Fruit fly (Drosophila melanogaster) whole organism, embryonic: ENCODE measurements around the gene CG34117.
A peak's percentile ranks its signal among the peaks of the same experiment; 100 is the strongest.

Source experiments
- Antp ChIP-seq: fragments of 200-800 bp; sonication (Bioruptor generic); optimal IDR thresholded peaks from 3 replicates; lab custom pipeline; 2016; ENCODE audit warnings: missing biosample characterization, missing genetic modification characterization
- Asciz ChIP-seq: fragments of 200-800 bp; sonication (Bioruptor generic); optimal IDR thresholded peaks from 2 replicates; lab custom pipeline; 2017; ENCODE audit warnings: missing biosample characterization, mild to moderate bottlenecking, missing genetic modification characterization, missing genetic modification reagents
- Awh ChIP-seq: fragments of 200-800 bp; sonication (Bioruptor generic); IDR thresholded peaks from 2 replicates; pipeline ENCODE4, ENCODE4 v1.3.6; 2022; ENCODE audit warnings: missing biosample characterization, missing genetic modification characterization
- B-H2 ChIP-seq: fragments of 200-800 bp; sonication (Bioruptor generic); optimal IDR thresholded peaks from 2 replicates; lab custom pipeline; 2018; ENCODE audit warnings: missing biosample characterization, mild to moderate bottlenecking, missing genetic modification characterization
- CG1024 ChIP-seq: fragments of 200-800 bp; sonication (Bioruptor generic); IDR thresholded peaks from 2 replicates; pipeline ENCODE4 v1.3.6; 2022; ENCODE audit warnings: missing biosample characterization, missing genetic modification characterization
- CG13123 ChIP-seq: fragments of 200-800 bp; sonication (Bioruptor generic); optimal IDR thresholded peaks from 2 replicates; lab custom pipeline; 2016; ENCODE audit warnings: missing biosample characterization, missing genetic modification characterization
- CG15073 ChIP-seq: fragments of 200-800 bp; sonication (Bioruptor generic); optimal IDR thresholded peaks from 2 replicates; lab custom pipeline; 2016; ENCODE audit warnings: missing biosample characterization, missing genetic modification characterization
- CG15479 ChIP-seq: fragments of 200-800 bp; sonication (Bioruptor generic); optimal IDR thresholded peaks from 3 replicates; lab custom pipeline; 2019; ENCODE audit warnings: missing biosample characterization, mild to moderate bottlenecking, missing genetic modification characterization, moderate library complexity
- CG16779 ChIP-seq: fragments of 200-800 bp; sonication (Bioruptor generic); IDR thresholded peaks from 2 replicates; pipeline ENCODE4 v1.3.6; 2022; ENCODE audit warnings: missing biosample characterization, missing genetic modification characterization
- CG2199 ChIP-seq: fragments of 200-800 bp; sonication (Bioruptor generic); IDR thresholded peaks from 3 replicates; pipeline ENCODE4 v1.3.6; 2022; ENCODE audit warnings: missing biosample characterization, missing genetic modification characterization
- CG2678 ChIP-seq: fragments of 200-800 bp; sonication (Bioruptor generic); optimal IDR thresholded peaks from 3 replicates; lab custom pipeline; 2019; ENCODE audit warnings: missing biosample characterization, mild to moderate bottlenecking, missing genetic modification characterization, moderate library complexity
- CG31441 ChIP-seq: fragments of 200-800 bp; sonication (Bioruptor generic); IDR thresholded peaks from 2 replicates; pipeline ENCODE4 v1.3.6; 2022; ENCODE audit warnings: missing biosample characterization, missing genetic modification characterization
- CG34376 ChIP-seq: fragments of 200-800 bp; sonication (Bioruptor generic); optimal IDR thresholded peaks from 2 replicates; lab custom pipeline; 2018; ENCODE audit warnings: missing biosample characterization, mild to moderate bottlenecking, missing genetic modification characterization
- CG43689 ChIP-seq: fragments of 200-800 bp; sonication (Bioruptor generic); IDR thresholded peaks from 2 replicates; pipeline ENCODE4 v1.3.6; 2022; ENCODE audit warnings: missing biosample characterization, missing genetic modification characterization
- CG5180 ChIP-seq: fragments of 200-800 bp; sonication (Bioruptor generic); optimal IDR thresholded peaks from 3 replicates; lab custom pipeline; 2017; ENCODE audit warnings: missing biosample characterization, missing genetic modification characterization, mild to moderate bottlenecking, moderate library complexity, missing genetic modification reagents
- CG7372 ChIP-seq: fragments of 200-800 bp; sonication (Bioruptor generic); IDR thresholded peaks from 2 replicates; pipeline ENCODE4 v1.3.6; 2022; ENCODE audit warnings: missing biosample characterization, missing genetic modification characterization
- CkIIα-i1 ChIP-seq: fragments of 200-800 bp; sonication (Bioruptor generic); IDR thresholded peaks from 2 replicates; pipeline ENCODE4 v1.3.6; 2022; ENCODE audit warnings: missing biosample characterization, missing genetic modification characterization
- CoRest ChIP-seq: fragments of 200-800 bp; sonication (Bioruptor generic); optimal IDR thresholded peaks from 3 replicates; lab custom pipeline; 2018; ENCODE audit warnings: missing biosample characterization, mild to moderate bottlenecking, missing genetic modification characterization, moderate library complexity
- Dad ChIP-seq: fragments of 200-800 bp; sonication (Bioruptor generic); optimal IDR thresholded peaks from 3 replicates; lab custom pipeline; 2016; ENCODE audit warnings: missing biosample characterization, missing genetic modification characterization
- Drgx ChIP-seq: fragments of 200-800 bp; sonication (Bioruptor generic); IDR thresholded peaks from 2 replicates; pipeline ENCODE4 v1.3.6; 2022; ENCODE audit warnings: missing biosample characterization, missing genetic modification characterization
- Eip74EF ChIP-seq, 2 experiments: fragments of 200-800 bp in 1 of 2; fragments of >200 bp in 1 of 2; sonication (Bioruptor generic) in 1 of 2; optimal IDR thresholded peaks; 2 replicates each; lab custom pipeline; 2017 to 2019; ENCODE audit warnings: missing biosample characterization in 2 of 2, missing genetic modification characterization in 2 of 2, mild to moderate bottlenecking in 1 of 2, moderate library complexity in 1 of 2
- H15 ChIP-seq: fragments of 200-800 bp; sonication (Bioruptor generic); IDR thresholded peaks from 3 replicates; pipeline ENCODE4 v1.3.6; 2022; ENCODE audit warnings: missing biosample characterization, missing genetic modification characterization
- Hr51 ChIP-seq, 2 experiments: fragments of 200-800 bp; sonication (Bioruptor generic); optimal IDR thresholded peaks; 2 replicates in 1 of 2; 3 replicates in 1 of 2; lab custom pipeline; 2016 to 2018; ENCODE audit warnings: missing biosample characterization in 2 of 2, missing genetic modification characterization in 2 of 2, mild to moderate bottlenecking in 1 of 2, moderate library complexity in 1 of 2
- Med ChIP-seq: fragments of 200-800 bp; sonication (Bioruptor generic); peaks from one replicate; lab custom pipeline; 2016; ENCODE audit warnings: missing biosample characterization, missing genetic modification characterization, mild to moderate bottlenecking, inconsistent platforms, moderate library complexity
- Mrtf ChIP-seq: fragments of 200-800 bp; sonication (Bioruptor generic); IDR thresholded peaks from 3 replicates; pipeline ENCODE4 v1.3.6; 2022; ENCODE audit warnings: missing biosample characterization, missing genetic modification characterization
- NK7.1 ChIP-seq: fragments of 200-800 bp; sonication (Bioruptor generic); optimal IDR thresholded peaks from 3 replicates; lab custom pipeline; 2016; ENCODE audit warnings: missing biosample characterization, missing genetic modification characterization
- Oli ChIP-seq: fragments of 200-800 bp; sonication (Bioruptor generic); optimal IDR thresholded peaks from 2 replicates; lab custom pipeline; 2018; ENCODE audit warnings: missing biosample characterization, mild to moderate bottlenecking, missing genetic modification characterization, moderate library complexity
- Optix ChIP-seq: fragments of 200-800 bp; sonication (Bioruptor generic); IDR thresholded peaks from 3 replicates; pipeline ENCODE4 v1.3.6; 2022; ENCODE audit warnings: missing biosample characterization, missing genetic modification characterization
- Pdp1 ChIP-seq, 2 experiments: fragments of 200-800 bp; sonication (Bioruptor generic); optimal IDR thresholded peaks; 3 replicates each; lab custom pipeline; 2016; ENCODE audit warnings: missing biosample characterization in 2 of 2, missing genetic modification characterization in 2 of 2, mild to moderate bottlenecking in 1 of 2, moderate library complexity in 1 of 2
- Spps ChIP-seq: fragments of 200-800 bp; sonication (Bioruptor generic); optimal IDR thresholded peaks from 2 replicates; lab custom pipeline; 2018; ENCODE audit warnings: missing biosample characterization, mild to moderate bottlenecking, missing genetic modification characterization
- Ssrp ChIP-seq: fragments of 200-800 bp; sonication (Bioruptor generic); optimal IDR thresholded peaks from 2 replicates; lab custom pipeline; 2018; ENCODE audit warnings: missing biosample characterization, mild to moderate bottlenecking, missing genetic modification characterization, moderate library complexity
- Trl ChIP-seq, 3 experiments: fragments of >200 bp in 2 of 3; fragments of 200-800 bp in 1 of 3; sonication (Bioruptor generic) in 1 of 3; optimal IDR thresholded peaks; 2 replicates in 1 of 3; 3 replicates in 2 of 3; lab custom pipeline; 2016 to 2017; ENCODE audit warnings: missing biosample characterization in 1 of 3, missing genetic modification characterization in 1 of 3
- ci ChIP-seq: fragments of 200-800 bp; sonication (Bioruptor generic); IDR thresholded peaks from 3 replicates; pipeline ENCODE4 v1.3.6; 2022; ENCODE audit warnings: missing biosample characterization, missing genetic modification characterization
- crol ChIP-seq: fragments of 200-800 bp; sonication (Bioruptor generic); IDR thresholded peaks from 2 replicates; pipeline ENCODE4 v1.3.6; 2022; ENCODE audit warnings: missing biosample characterization, missing genetic modification characterization
- crp ChIP-seq, 2 experiments: fragments of 200-800 bp; sonication (Bioruptor generic); optimal IDR thresholded peaks; 2 replicates in 1 of 2; 3 replicates in 1 of 2; lab custom pipeline; 2017; ENCODE audit warnings: missing biosample characterization in 2 of 2, missing genetic modification characterization in 2 of 2, mild to moderate bottlenecking in 1 of 2, moderate library complexity in 1 of 2
- fd96Cb ChIP-seq: fragments of 200-800 bp; sonication (Bioruptor generic); optimal IDR thresholded peaks from 2 replicates; lab custom pipeline; 2018; ENCODE audit warnings: missing biosample characterization, mild to moderate bottlenecking, missing genetic modification characterization, moderate library complexity
- gcm2 ChIP-seq: fragments of 200-800 bp; sonication (Bioruptor generic); optimal IDR thresholded peaks from 2 replicates; lab custom pipeline; 2016; ENCODE audit warnings: missing biosample characterization, missing genetic modification characterization
- gem ChIP-seq: fragments of 200-800 bp; sonication (Bioruptor generic); optimal IDR thresholded peaks from 2 replicates; lab custom pipeline; 2019; ENCODE audit warnings: missing biosample characterization, mild to moderate bottlenecking, missing genetic modification characterization, moderate library complexity
- h ChIP-seq: fragments of >200 bp; optimal IDR thresholded peaks from 2 replicates; lab custom pipeline; 2017
- inv ChIP-seq: fragments of 200-800 bp; sonication (Bioruptor generic); IDR thresholded peaks from 2 replicates; pipeline ENCODE4 v1.3.6; 2022; ENCODE audit warnings: missing biosample characterization, missing genetic modification characterization; ENCODE audit not compliant: partially characterized antibody
- jigr1 ChIP-seq: fragments of 200-800 bp; sonication (Bioruptor generic); IDR thresholded peaks from 3 replicates; pipeline ENCODE4 v1.3.6; 2022; ENCODE audit warnings: missing biosample characterization, missing genetic modification characterization
- mam ChIP-seq: fragments of 200-800 bp; sonication (Bioruptor generic); optimal IDR thresholded peaks from 3 replicates; lab custom pipeline; 2016; ENCODE audit warnings: missing biosample characterization, missing genetic modification characterization
- odd ChIP-seq: fragments of 200-800 bp; sonication (Bioruptor generic); optimal IDR thresholded peaks from 2 replicates; lab custom pipeline; 2017; ENCODE audit warnings: missing biosample characterization, mild to moderate bottlenecking, missing genetic modification characterization
- pan ChIP-seq, 4 experiments: fragments of >200 bp in 3 of 4; fragments of 200-800 bp in 1 of 4; sonication (Bioruptor generic) in 1 of 4; optimal IDR thresholded peaks in 3 of 4; IDR thresholded peaks in 1 of 4; 2 replicates each; pipeline versions ENCODE4 v1.3.6 to Lab custom; 2017 to 2022; ENCODE audit warnings: missing biosample characterization in 2 of 4, missing genetic modification characterization in 2 of 4, mixed read lengths in 1 of 4
- row ChIP-seq: fragments of 200-800 bp; sonication (Bioruptor generic); IDR thresholded peaks from 3 replicates; pipeline ENCODE4 v1.3.6; 2022; ENCODE audit warnings: missing biosample characterization, missing genetic modification characterization
- sr ChIP-seq: fragments of 200-800 bp; sonication (Bioruptor generic); IDR thresholded peaks from 3 replicates; pipeline ENCODE4 v1.3.6; 2022; ENCODE audit warnings: missing biosample characterization, missing genetic modification characterization
- vvl ChIP-seq: fragments of 200-800 bp; sonication (Bioruptor generic); IDR thresholded peaks from 2 replicates; pipeline ENCODE4 v1.3.6; 2022; ENCODE audit warnings: missing biosample characterization, missing genetic modification characterization

CG34117 gene

DNA sequence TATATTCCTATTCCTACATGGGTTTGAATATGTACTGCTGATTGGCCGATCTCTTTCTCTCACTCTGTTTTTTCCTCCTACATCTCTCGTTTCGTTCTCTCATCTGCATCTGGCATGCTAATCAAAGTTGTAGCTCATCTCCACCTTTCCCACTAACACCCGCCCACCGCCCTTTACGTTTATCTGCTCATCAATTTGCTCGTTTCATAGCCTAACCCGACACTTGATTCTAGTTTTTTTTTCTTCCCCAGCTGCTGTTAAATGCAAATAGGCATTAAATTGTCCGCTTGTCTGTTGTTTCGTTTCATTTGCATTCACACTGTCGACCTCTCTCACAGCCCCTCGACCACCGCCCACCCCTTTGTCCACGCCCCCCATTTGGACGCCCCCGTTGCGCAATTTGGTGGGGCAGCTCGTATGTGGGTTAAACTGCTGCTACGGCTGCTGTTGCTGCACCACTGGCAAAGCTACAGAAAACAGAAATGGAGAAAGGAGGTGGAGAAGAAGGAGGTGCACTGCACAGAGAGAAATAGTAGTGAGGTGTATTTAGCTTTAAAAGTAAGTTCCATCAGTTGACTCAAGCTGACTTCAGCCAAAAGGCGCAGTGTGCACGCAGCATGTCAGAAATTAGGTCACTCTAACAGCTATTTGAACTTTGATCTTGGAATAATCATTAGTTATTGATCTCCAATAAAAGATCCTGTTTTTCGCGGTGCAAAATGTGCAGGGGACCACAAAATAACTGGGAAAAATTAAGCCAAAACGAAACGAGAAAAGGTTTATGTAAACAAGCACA lies 20.8 kb upstream of the CG34117 start (continued):
- TF ChIP-seq crp (GFP tag; optimal IDR thresholded peaks at IDR 0.05; lab: Kevin White, UChicago): no peak
- peak in 1 of 2 experiments; percentile 17 for TF ChIP-seq Pdp1 (GFP tag; optimal IDR thresholded peaks at IDR 0.05; lab: Kevin White, UChicago)
- TF ChIP-seq CG31441 (GFP tag; lab: Robert Waterston, UW): peak; percentile 41
- peak in 1 of 2 experiments; percentile 38 for TF ChIP-seq Hr51 (GFP tag; optimal IDR thresholded peaks at IDR 0.05; lab: Kevin White, UChicago)
- no peak for TF ChIP-seq CG5180 (GFP tag; lab: Kevin White, UChicago)
- TF ChIP-seq CG2678 (tag; lab: Kevin White, UChicago): peak; percentile 21
- TF ChIP-seq CG43689 (GFP tag; lab: Robert Waterston, UW): no peak
- TF ChIP-seq Optix (GFP tag; lab: Robert Waterston, UW): no peak
- TF ChIP-seq vvl (GFP tag; lab: Robert Waterston, UW): peak; percentile 52; the same call in 1 of the 2 replicates
- no peak for TF ChIP-seq Antp
- TF ChIP-seq NK7.1 (GFP tag; lab: Kevin White, UChicago): no peak
- 0 out of 3 replicates have a peak, but pooled peaks have one; percentile 31 for TF ChIP-seq jigr1 (GFP tag; lab: Robert Waterston, UW)
- no peak for TF ChIP-seq CG13123
- TF ChIP-seq mam (GFP tag; lab: Kevin White, UChicago): no peak
- peak; percentile 41; the same call in 2 of the 3 replicates for TF ChIP-seq row (GFP tag; lab: Robert Waterston, UW)
- TF ChIP-seq h (lab: Kevin White, UChicago): no peak
- TF ChIP-seq Ssrp (tag; lab: Kevin White, UChicago): peak; percentile 16
- TF ChIP-seq B-H2 (GFP tag; lab: Kevin White, UChicago): no peak
- peak; percentile 53; the same call in 1 of the 2 replicates for TF ChIP-seq CG16779 (GFP tag; lab: Robert Waterston, UW)
- TF ChIP-seq fd96Cb: peak; percentile 14
- no peak for TF ChIP-seq CG15073
- no peak for TF ChIP-seq gcm2 (GFP tag; lab: Kevin White, UChicago)
- TF ChIP-seq Awh: 0 out of 2 replicates have a peak, but pooled peaks have one; percentile 9
- TF ChIP-seq sr (GFP tag; lab: Robert Waterston, UW): peak; percentile 40; the same call in 1 of the 3 replicates
- TF ChIP-seq CG1024: no peak
- peak; percentile 7 to 17 for TF ChIP-seq Trl (optimal IDR thresholded peaks at IDR 0.05; lab: Kevin White, UChicago)
- no peak for TF ChIP-seq Trl (GFP tag; optimal IDR thresholded peaks at IDR 0.05; lab: Kevin White, UChicago)
- TF ChIP-seq pan (optimal IDR thresholded peaks at IDR 0.05; lab: Kevin White, UChicago): no peak
- TF ChIP-seq pan (GFP tag; optimal IDR thresholded peaks at IDR 0.05 in 1 of 2, IDR thresholded peaks at IDR 0.05 in 1 of 2): no peak
- TF ChIP-seq inv (GFP tag; lab: Robert Waterston, UW): no peak
- peak; percentile 31 for TF ChIP-seq Oli (tag; lab: Kevin White, UChicago)
- TF ChIP-seq CkIIα-i1 (GFP tag; lab: Robert Waterston, UW): no peak
- no peak for TF ChIP-seq Dad (GFP tag; lab: Kevin White, UChicago)
- TF ChIP-seq CoRest (tag; lab: Kevin White, UChicago): no peak
- TF ChIP-seq crol (GFP tag; lab: Robert Waterston, UW): peak; percentile 75
- TF ChIP-seq gem (tag; lab: Kevin White, UChicago): peak; percentile 26
- TF ChIP-seq Med: peak; percentile 74
- TF ChIP-seq CG7372 (GFP tag; lab: Robert Waterston, UW): no peak
- no peak for TF ChIP-seq odd
- 0 out of 3 replicates have a peak, but pooled peaks have one; percentile 5 for TF ChIP-seq H15
- TF ChIP-seq CG2199 (GFP tag; lab: Robert Waterston, UW): 0 out of 3 replicates have a peak, but pooled peaks have one; percentile 23
- TF ChIP-seq Asciz: peak; percentile 8
- TF ChIP-seq CG15479 (GFP tag; lab: Kevin White, UChicago): no peak
- TF ChIP-seq Eip74EF (GFP tag; optimal IDR thresholded peaks at IDR 0.05; lab: Kevin White, UChicago): no peak
- no peak for TF ChIP-seq CG34376 (GFP tag; lab: Kevin White, UChicago)
- peak; percentile 66; the same call in 1 of the 3 replicates for TF ChIP-seq ci (GFP tag; lab: Robert Waterston, UW)
- TF ChIP-seq Drgx: peak; percentile 59
- TF ChIP-seq Spps (tag; lab: Kevin White, UChicago): no peak
- no peak for TF ChIP-seq Mrtf (GFP tag; lab: Robert Waterston, UW)
